Fruit fly (Drosophila melanogaster): ENCODE results near the gene Cf2.
A peak's percentile ranks its signal among the peaks of the same experiment; 100 is the strongest.

The Cf2 gene

dm6 chr2L:4893612-4894011 is 10.7 kb upstream of the Cf2 start:
- no peak for TF ChIP-seq Myb (GFP tag; optimal IDR thresholded peaks at IDR 0.05)
- TF ChIP-seq cad (GFP tag; optimal IDR thresholded peaks at IDR 0.05) = no peak
- no peak for TF ChIP-seq danr (GFP tag; IDR thresholded peaks at IDR 0.05)
- peak; percentile 36 for TF ChIP-seq CG15479 (GFP tag; optimal IDR thresholded peaks at IDR 0.05)
- TF ChIP-seq ranshi (GFP tag; IDR thresholded peaks at IDR 0.05) = no peak
- no peak for TF ChIP-seq pfk (GFP tag; optimal IDR thresholded peaks at IDR 0.05)
- TF ChIP-seq BtbVII (GFP tag; optimal IDR thresholded peaks at IDR 0.05) = no peak
- no peak for TF ChIP-seq chinmo (GFP tag; IDR thresholded peaks at IDR 0.05; ENCODE audit: partially characterized antibody)
- TF ChIP-seq mirr (GFP tag; optimal IDR thresholded peaks at IDR 0.05) = peak; percentile 30
- TF ChIP-seq Blimp-1 (GFP tag; optimal IDR thresholded peaks at IDR 0.05) = no peak
- no peak for TF ChIP-seq Bgb (GFP tag; IDR thresholded peaks at IDR 0.05; ENCODE audit: partially characterized antibody)
- no peak for TF ChIP-seq Rx (GFP tag; IDR thresholded peaks at IDR 0.05)
- peak; percentile 83 for TF ChIP-seq cwo (GFP tag; optimal IDR thresholded peaks at IDR 0.05)
- TF ChIP-seq ara (GFP tag; IDR thresholded peaks at IDR 0.05) = no peak
- TF ChIP-seq grn (GFP tag; optimal IDR thresholded peaks at IDR 0.05) = peak; percentile 81
- peak; percentile 32 for TF ChIP-seq sug (tag; optimal IDR thresholded peaks at IDR 0.05)
- no peak for TF ChIP-seq CG42726 (GFP tag; IDR thresholded peaks at IDR 0.05; ENCODE audit: partially characterized antibody)
- TF ChIP-seq CG13296 (GFP tag; optimal IDR thresholded peaks at IDR 0.05) = no peak
- TF ChIP-seq Hand (GFP tag; optimal IDR thresholded peaks at IDR 0.05) = no peak
- TF ChIP-seq CG4854 (GFP tag; optimal IDR thresholded peaks at IDR 0.05) = no peak
- TF ChIP-seq Dad (GFP tag; optimal IDR thresholded peaks at IDR 0.05) = no peak
- TF ChIP-seq Asciz (GFP tag; optimal IDR thresholded peaks at IDR 0.05) = no peak
- no peak for TF ChIP-seq CG33557 (GFP tag; optimal IDR thresholded peaks at IDR 0.05)
- no peak for TF ChIP-seq Mrtf (GFP tag; IDR thresholded peaks at IDR 0.05)
- no peak for TF ChIP-seq Doc3 (GFP tag; IDR thresholded peaks at IDR 0.05; ENCODE audit: partially characterized antibody)
- TF ChIP-seq MBD-R2 (GFP tag; IDR thresholded peaks at IDR 0.05) = no peak
- no peak for TF ChIP-seq CG34224 (GFP tag; IDR thresholded peaks at IDR 0.05; ENCODE audit: partially characterized antibody)
- no peak for TF ChIP-seq CG12104 (GFP tag; optimal IDR thresholded peaks at IDR 0.05)
- TF ChIP-seq CG16863 (GFP tag; optimal IDR thresholded peaks at IDR 0.05) = no peak
- peak; percentile 55 for TF ChIP-seq exex (tag; optimal IDR thresholded peaks at IDR 0.05)
- peak; percentile 33; the same call in 1 of the 2 replicates for TF ChIP-seq GATAe (GFP tag; conservative IDR thresholded peaks at IDR 0.05)
- TF ChIP-seq lab (GFP tag; optimal IDR thresholded peaks at IDR 0.05) = no peak
- TF ChIP-seq vvl (GFP tag; IDR thresholded peaks at IDR 0.05) = no peak
- no peak for TF ChIP-seq bbx (GFP tag; IDR thresholded peaks at IDR 0.05; ENCODE audit: partially characterized antibody)
- TF ChIP-seq Fer2 (tag; optimal IDR thresholded peaks at IDR 0.05) = no peak
- TF ChIP-seq h (optimal IDR thresholded peaks at IDR 0.05) = no peak
- TF ChIP-seq prd (optimal IDR thresholded peaks at IDR 0.05) = no peak
- no peak for TF ChIP-seq prd (GFP tag; IDR thresholded peaks at IDR 0.05)
- TF ChIP-seq MESR4 (GFP tag; optimal IDR thresholded peaks at IDR 0.05) = no peak
- TF ChIP-seq Neu2 (GFP tag; optimal IDR thresholded peaks at IDR 0.05; ENCODE audit: borderline replicate concordance) = no peak
- no peak for TF ChIP-seq abd-A (tag; optimal IDR thresholded peaks at IDR 0.05)
- TF ChIP-seq fd102C (GFP tag; optimal IDR thresholded peaks at IDR 0.05) = no peak
- no peak for TF ChIP-seq wor (GFP tag; IDR thresholded peaks at IDR 0.05)
- TF ChIP-seq dmrt99B (tag; optimal IDR thresholded peaks at IDR 0.05) = no peak
- TF ChIP-seq eve (GFP tag; optimal IDR thresholded peaks at IDR 0.05) = peak in 1 of 2 experiments; percentile 32
- no peak for TF ChIP-seq kni (GFP tag; optimal IDR thresholded peaks at IDR 0.05)
- TF ChIP-seq gsb (GFP tag; IDR thresholded peaks at IDR 0.05) = no peak
- TF ChIP-seq sd (tag; optimal IDR thresholded peaks at IDR 0.05) = peak; percentile 9
- TF ChIP-seq salm (tag; optimal IDR thresholded peaks at IDR 0.05) = no peak
